Worm (Caenorhabditis elegans): Measurements from ENCODE around the gene sto-2.

sto-2 gene

DNA sequence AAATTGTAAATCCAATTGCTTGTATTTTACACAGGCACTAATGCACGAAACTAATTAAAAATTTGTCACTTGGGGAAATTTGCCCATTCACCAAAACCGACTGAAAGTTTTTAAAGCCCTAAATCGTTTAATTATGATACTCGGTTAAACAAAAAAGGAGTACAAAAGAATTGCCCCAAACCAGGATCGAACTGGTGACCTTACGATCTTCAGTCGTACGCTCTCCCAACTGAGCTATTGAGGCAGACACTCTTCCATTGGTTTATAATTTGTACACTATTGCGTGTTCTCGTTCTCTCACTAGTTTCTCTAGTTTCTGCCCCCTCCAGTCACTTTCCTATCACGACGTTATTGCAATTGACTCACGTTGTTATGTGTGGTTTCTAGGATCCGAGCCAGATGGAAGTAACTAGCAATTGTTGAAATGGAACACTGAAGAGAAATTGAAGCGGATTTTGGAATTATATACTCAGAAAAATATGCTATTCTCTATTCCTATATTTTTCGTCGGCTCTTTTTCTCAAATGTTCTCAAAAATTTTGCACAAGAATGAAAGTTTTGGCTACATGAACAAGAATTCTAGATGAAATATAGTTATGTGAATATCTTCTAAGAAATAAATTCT, 3.9 kb downstream of the sto-2 start (continued):
- TF ChIP-seq atf-7 (tag; optimal IDR thresholded peaks at IDR 0.05) (peak; percentile 56), ceh-40 (GFP tag; IDR thresholded peaks at IDR 0.05) (peak; percentile 79), egl-44 (GFP tag; IDR thresholded peaks at IDR 0.05) (peak; percentile 64; the same call in 1 of the 2 replicates), nhr-80 (tag; optimal IDR thresholded peaks at IDR 0.05) (peak; percentile 23), die-1 (tag; optimal IDR thresholded peaks at IDR 0.05) (peak; percentile 83), snpc-4 (GFP tag; optimal IDR thresholded peaks at IDR 0.05) (peak; percentile 80), snpc-4 (tag; optimal IDR thresholded peaks at IDR 0.05) (peak in 3 of 4 experiments; percentile 11 to 85 (median 77)), F22D6.2 (tag; optimal IDR thresholded peaks at IDR 0.05) (no peak), madf-8 (GFP tag; conservative IDR thresholded peaks at IDR 0.05) (no peak), ztf-18 (tag; optimal IDR thresholded peaks at IDR 0.05) (peak; percentile 27), ceh-27 (GFP tag; optimal IDR thresholded peaks at IDR 0.05) (peak; percentile 54), lag-1 (GFP tag; IDR thresholded peaks at IDR 0.05) (0 out of 2 replicates have a peak, but pooled peaks have one; percentile 36), ZK185.1 (tag; optimal IDR thresholded peaks at IDR 0.05; ENCODE audit: poor library complexity, severe bottlenecking) (peak; percentile 84), rcor-1 (GFP tag; IDR thresholded peaks at IDR 0.05) (peak; percentile 50), B0035.1 (tag; optimal IDR thresholded peaks at IDR 0.05) (no peak), somi-1 (GFP tag; optimal IDR thresholded peaks at IDR 0.05) (no peak), ztf-25 (GFP tag; IDR thresholded peaks at IDR 0.05) (peak; percentile 89; the same call in 1 of the 2 replicates), gei-17 (GFP tag; optimal IDR thresholded peaks at IDR 0.05) (no peak), lsy-27 (tag; optimal IDR thresholded peaks at IDR 0.05; ENCODE audit: borderline replicate concordance, insufficient read depth) (no peak), dpl-1 (GFP tag; optimal IDR thresholded peaks at IDR 0.05) (peak; percentile 4), cebp-2 (GFP tag; IDR thresholded peaks at IDR 0.05) (no peak), rpc-1 (optimal IDR thresholded peaks at IDR 0.05) (peak; percentile 96), rpc-1 (tag; optimal IDR thresholded peaks at IDR 0.05) (peak; percentile 87), hmg-20 (GFP tag; IDR thresholded peaks at IDR 0.05) (peak; percentile 76), K12H6.12 (tag; optimal IDR thresholded peaks at IDR 0.05) (peak; percentile 14), repo-1 (tag; optimal IDR thresholded peaks at IDR 0.05) (no peak), nhr-120 (GFP tag; IDR thresholded peaks at IDR 0.05) (0 out of 2 replicates have a peak, but pooled peaks have one; percentile 36), snpc-1.1 (tag; optimal IDR thresholded peaks at IDR 0.05; ENCODE audit: insufficient read depth) (peak; percentile 83), T26A5.8 (tag; optimal IDR thresholded peaks at IDR 0.05) (peak; percentile 32), dpff-1 (tag; optimal IDR thresholded peaks at IDR 0.05) (no peak), F33H1.4 (GFP tag; IDR thresholded peaks at IDR 0.05) (0 out of 2 replicates have a peak, but pooled peaks have one; percentile 26), ztf-26 (tag; optimal IDR thresholded peaks at IDR 0.05) (peak; percentile 22), Y56A3A.18 (GFP tag; IDR thresholded peaks at IDR 0.05) (peak; percentile 65; the same call in 1 of the 2 replicates), hmg-1.2 (GFP tag; IDR thresholded peaks at IDR 0.05) (peak; percentile 75), nhr-179 (tag; optimal IDR thresholded peaks at IDR 0.05) (peak; percentile 24), aptf-2 (GFP tag; conservative IDR thresholded peaks at IDR 0.05) (peak; percentile 50; the same call in 1 of the 2 replicates), ama-1 (optimal IDR thresholded peaks at IDR 0.05) (no peak), ama-1 (GFP tag; optimal IDR thresholded peaks at IDR 0.05) (peak; percentile 77 to 84), attf-5 (GFP tag; optimal IDR thresholded peaks at IDR 0.05) (peak; percentile 17), mes-4 (tag; optimal IDR thresholded peaks at IDR 0.05) (peak; percentile 72), athp-1 (tag; optimal IDR thresholded peaks at IDR 0.05) (no peak), F10E7.11 (tag; optimal IDR thresholded peaks at IDR 0.05) (peak; percentile 34), F52B5.7 (tag; optimal IDR thresholded peaks at IDR 0.05) (no peak), B0261.1 (tag; optimal IDR thresholded peaks at IDR 0.05) (peak; percentile 93), let-607 (tag; optimal IDR thresholded peaks at IDR 0.05) (peak; percentile 15 to 31), lin-26 (GFP tag; IDR thresholded peaks at IDR 0.05) (peak; percentile 85), tbp1 (GFP tag; optimal IDR thresholded peaks at IDR 0.05) (peak; percentile 98), hlh-12 (tag; optimal IDR thresholded peaks at IDR 0.05) (no peak), pbrm-1 (GFP tag; IDR thresholded peaks at IDR 0.05) (0 out of 2 replicates have a peak, but pooled peaks have one; percentile 49)

All from whole organism, young adult.